Fruit fly (Drosophila melanogaster): ENCODE measurements around the gene CCT4.

The CCT4 gene

dm6 chr2L:12697223-12697622, 4.5 kb upstream of the CCT4 start, which contains the start of gene CG5781:
Gene CG5781, minus strand, starts transcription at chr2L:12697323.
- TF ChIP-seq CG8478 (optimal IDR thresholded peaks at IDR 0.05) (no peak), CTCF (optimal IDR thresholded peaks at IDR 0.05) (no peak)

- TF ChIP-seq CG8478 (optimal IDR thresholded peaks at IDR 0.05) = no peak
Measured at dm6 chr2L:12694823-12695420, 2.2 kb upstream of the CCT4 start, which contains the start of the genes IFT43 and PICK1. Gene IFT43, minus strand, starts transcription at chr2L:12694988. Gene PICK1, plus strand, starts transcription at chr2L:12695033.

DNA sequence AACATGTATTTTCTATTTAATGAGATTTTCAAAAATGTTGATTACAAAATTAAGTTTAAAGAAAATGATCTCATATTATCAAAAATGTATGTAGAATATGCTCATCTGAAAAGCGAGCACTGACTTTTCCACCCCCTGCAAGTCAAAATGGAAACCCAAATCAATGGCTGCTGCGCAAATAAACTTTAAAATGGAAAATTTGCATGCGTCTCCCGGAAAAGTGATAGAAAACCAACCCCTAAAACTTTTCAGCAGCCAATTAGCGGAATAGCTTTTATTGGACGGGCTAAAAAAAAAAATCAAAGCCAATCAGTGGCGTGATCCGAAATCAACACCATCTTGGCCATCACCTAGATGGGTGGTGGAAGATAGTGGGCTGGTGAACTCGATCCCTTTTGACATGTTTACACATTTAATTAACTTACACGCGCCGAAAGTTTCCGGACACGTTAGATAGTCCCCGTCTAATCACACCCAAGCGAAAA, 3.4 kb downstream of the CCT4 start:
- TF ChIP-seq CG8478 (optimal IDR thresholded peaks at IDR 0.05) (no peak), CTCF (optimal IDR thresholded peaks at IDR 0.05) (no peak)

DNA sequence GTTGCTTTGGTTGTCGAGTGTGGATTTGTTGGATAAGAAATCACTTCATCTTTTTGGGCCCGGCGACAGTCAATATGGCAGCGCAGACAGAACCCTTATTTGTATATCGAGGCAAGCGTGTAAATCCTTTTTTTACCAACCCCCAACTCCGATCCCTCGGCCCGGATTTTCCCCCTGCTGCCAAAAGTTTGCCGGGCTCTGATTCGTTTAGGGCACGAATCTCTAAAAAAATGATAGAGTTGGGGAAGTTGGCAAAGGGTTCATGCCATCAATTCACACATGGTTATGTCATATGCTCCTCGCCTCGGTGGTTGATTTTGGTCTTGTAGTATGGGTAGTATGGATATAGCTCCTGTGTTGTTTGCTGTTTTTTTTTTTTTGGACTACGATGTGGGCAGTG, 5.9 kb downstream of the CCT4 start:
- TF ChIP-seq CG8478 (optimal IDR thresholded peaks at IDR 0.05) = no peak
- no peak for TF ChIP-seq CTCF (optimal IDR thresholded peaks at IDR 0.05)

DNA sequence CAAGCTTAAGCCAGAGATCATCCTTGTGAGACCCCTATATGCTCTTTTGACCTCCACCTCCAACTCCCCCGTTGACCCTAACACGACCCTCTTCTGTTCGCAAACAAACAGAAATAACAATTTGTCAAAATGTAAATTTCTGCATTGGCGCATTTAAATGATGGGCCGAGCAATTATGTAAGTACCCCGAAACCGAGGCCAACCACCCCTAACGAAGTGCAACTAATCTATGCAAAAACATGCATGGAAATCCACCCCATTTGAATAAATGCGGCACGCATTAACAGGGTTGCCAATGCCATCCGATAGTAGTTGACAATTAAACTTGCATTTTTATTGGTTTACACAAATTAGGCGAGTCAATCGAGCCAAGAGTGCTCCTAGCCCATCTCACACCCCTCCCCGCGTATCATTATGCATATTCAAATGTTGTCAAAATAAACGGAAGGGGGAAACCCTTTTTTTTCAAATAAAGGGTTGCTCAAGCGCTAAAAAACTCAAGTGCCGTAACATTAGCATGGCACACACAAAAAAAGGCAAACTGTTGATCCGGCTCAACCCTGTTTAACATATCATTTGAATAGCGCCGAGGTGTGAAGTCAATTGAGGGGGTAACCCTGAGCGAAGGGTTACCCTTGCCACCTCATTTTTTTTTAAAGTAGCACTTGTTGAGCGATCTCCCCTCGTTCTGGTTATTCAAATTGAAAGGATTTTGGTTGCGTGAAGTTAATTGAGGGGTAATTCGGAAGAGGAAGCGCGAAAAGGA, 10.9 kb downstream of the CCT4 start:
- TF ChIP-seq CG8478 (optimal IDR thresholded peaks at IDR 0.05) = no peak
- no peak for TF ChIP-seq CTCF (optimal IDR thresholded peaks at IDR 0.05)

dm6 chr2L:12679310-12679709, 13.4 kb downstream of the CCT4 start:
- no peak for TF ChIP-seq CTCF (optimal IDR thresholded peaks at IDR 0.05)
- TF ChIP-seq CG8478 (optimal IDR thresholded peaks at IDR 0.05) = no peak

DNA sequence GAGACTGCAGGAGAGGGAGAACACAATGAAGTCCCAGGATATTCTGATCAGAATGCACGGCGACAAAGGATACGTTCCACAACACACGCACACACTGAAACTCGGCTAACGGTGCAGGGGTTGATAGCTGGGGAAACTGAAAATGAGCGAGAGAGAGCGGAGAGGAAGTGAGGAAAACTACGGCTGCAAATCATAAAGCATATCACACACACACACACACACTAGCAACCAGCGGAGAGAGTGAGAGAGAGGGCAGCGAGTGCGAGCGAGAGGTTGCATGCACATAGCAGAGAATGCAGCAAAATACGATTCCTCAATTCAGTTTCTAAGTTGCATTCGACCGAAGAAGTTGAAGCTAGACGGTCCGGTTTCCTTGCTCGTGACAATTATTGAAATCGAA, 14.4 kb downstream of the CCT4 start:
- TF ChIP-seq CG8478 (optimal IDR thresholded peaks at IDR 0.05) (no peak), CTCF (optimal IDR thresholded peaks at IDR 0.05) (no peak)

DNA sequence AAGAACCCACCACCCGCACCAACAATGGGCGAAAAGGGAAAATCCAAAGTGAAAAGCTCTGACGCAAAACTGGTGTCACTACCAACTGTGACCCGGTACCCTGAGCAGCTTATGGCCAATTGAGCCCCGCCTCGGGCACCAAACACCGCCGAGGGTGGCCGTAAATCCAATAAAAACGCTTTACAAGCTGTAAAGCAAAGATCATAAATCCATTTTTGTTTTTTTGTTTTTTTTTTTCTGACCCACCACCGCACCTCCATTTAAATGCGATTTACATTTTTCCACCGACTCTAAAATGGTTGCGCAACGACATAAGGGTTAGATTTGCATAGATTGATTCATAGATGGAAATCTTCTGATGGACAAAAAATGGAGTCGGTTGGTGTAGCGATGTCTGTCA, 18.4 kb downstream of the CCT4 start:
- no peak for TF ChIP-seq CTCF (optimal IDR thresholded peaks at IDR 0.05)

dm6 chr2L:12672296-12672695, 20.4 kb downstream of the CCT4 start:
- no peak for TF ChIP-seq CG8478 (optimal IDR thresholded peaks at IDR 0.05)

dm6 chr2L:12669614-12670013, 23.1 kb downstream of the CCT4 start, which contains the start of gene Nepl7:
Gene Nepl7, minus strand, starts transcription at chr2L:12669714.
- no peak for TF ChIP-seq CG8478 (optimal IDR thresholded peaks at IDR 0.05)
- TF ChIP-seq CTCF (optimal IDR thresholded peaks at IDR 0.05) = no peak

DNA sequence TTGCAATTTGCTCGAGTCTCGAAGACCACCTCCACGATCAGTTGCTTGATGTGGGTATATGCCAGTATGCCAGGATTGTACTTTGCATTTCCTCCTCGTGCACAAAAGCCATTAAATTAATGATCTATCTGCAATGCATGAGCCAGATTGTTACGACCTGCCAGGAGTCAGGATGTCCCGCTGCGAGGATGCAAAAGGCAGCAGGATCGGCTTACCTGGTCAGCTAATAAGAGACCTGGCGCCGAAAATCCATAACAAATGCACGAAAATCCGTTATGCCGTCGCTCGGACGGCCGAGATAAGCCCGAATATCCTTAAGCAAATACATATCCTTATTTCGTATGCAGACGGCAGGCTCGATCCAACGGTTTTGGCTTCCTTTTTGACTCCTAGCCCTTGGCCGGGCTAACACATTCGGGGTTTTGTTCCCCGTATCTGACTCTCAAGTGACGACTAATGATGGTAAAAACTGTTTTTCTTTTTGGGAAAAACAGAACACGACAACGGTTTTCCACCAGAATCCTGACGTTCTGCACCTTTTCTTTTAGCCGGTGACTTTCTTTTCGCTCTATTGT, 26.6 kb downstream of the CCT4 start:
- TF ChIP-seq CG8478 (optimal IDR thresholded peaks at IDR 0.05) (no peak), CTCF (optimal IDR thresholded peaks at IDR 0.05) (no peak)

- TF ChIP-seq CG8478 (optimal IDR thresholded peaks at IDR 0.05) (no peak), CTCF (optimal IDR thresholded peaks at IDR 0.05) (no peak)
Measured at dm6 chr2L:12657337-12657736, 35.4 kb downstream of the CCT4 start.

dm6 chr2L:12656865-12657264, 35.9 kb downstream of the CCT4 start, which contains the start of gene pdm2:
Gene pdm2, plus strand, starts transcription at chr2L:12657165.
- TF ChIP-seq CTCF (optimal IDR thresholded peaks at IDR 0.05) = no peak
- TF ChIP-seq CG8478 (optimal IDR thresholded peaks at IDR 0.05) = no peak

- TF ChIP-seq CTCF (optimal IDR thresholded peaks at IDR 0.05) = no peak
- no peak for TF ChIP-seq CG8478 (optimal IDR thresholded peaks at IDR 0.05)
Measured at dm6 chr2L:12655731-12656326, 36.9 kb downstream of the CCT4 start.

dm6 chr2L:12651040-12651439, 41.7 kb downstream of the CCT4 start:
- no peak for TF ChIP-seq CTCF (optimal IDR thresholded peaks at IDR 0.05)

dm6 chr2L:12646256-12646655, 46.5 kb downstream of the CCT4 start, which contains the start of gene Ref2:
Gene Ref2, minus strand, starts transcription at chr2L:12646356.
- no peak for TF ChIP-seq CTCF (optimal IDR thresholded peaks at IDR 0.05)
- no peak for TF ChIP-seq CG8478 (optimal IDR thresholded peaks at IDR 0.05)

All from S2 (cell line).